Worm (Caenorhabditis elegans): ENCODE results near the gene gly-6.
A peak's percentile ranks its signal among the peaks of the same experiment; 100 is the strongest.

Gene gly-6

DNA sequence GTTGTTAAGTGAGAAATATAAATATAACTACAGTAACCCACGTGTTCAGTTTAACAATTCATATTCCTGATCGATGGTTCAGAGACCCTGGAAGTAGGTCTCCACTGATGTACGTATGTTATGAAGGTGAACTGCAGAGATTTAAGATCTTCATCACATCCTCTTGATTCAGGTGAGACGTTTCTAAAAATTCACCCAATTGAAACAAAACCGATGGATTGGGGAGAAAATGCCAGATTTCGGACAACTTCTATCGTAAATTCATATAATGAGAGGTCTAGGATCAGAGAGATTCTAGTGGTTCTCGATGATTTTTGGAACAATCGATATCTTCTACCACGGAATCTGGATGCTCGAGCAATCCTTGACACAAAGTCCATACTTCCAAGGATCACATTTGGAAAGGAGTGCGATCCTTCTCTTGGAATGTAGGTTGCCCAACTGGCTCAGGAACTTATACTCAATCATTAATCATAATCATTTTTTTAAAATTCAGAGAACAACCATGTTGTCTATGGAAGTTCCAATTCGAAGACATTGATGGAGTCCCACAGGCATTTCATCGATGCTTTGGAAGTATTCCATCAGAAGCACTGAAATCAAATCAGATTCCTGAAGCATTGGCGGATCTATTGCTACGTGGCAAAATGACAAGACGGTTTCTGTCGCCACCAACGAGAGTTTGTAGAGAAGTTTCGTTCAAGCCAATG lies 36.7 kb downstream of the gly-6 start, which contains the start of the genes nth-1 and R10E4.7:
TSS of gene nth-1 (minus strand) at position 101 of the 710 bp plus-strand sequence.
TSS of gene R10E4.7 (plus strand) at position 660 of the 710 bp plus-strand sequence.
- no peak for TF ChIP-seq mab-9 (GFP tag; IDR thresholded peaks at IDR 0.05)
- TF ChIP-seq C34B4.2 (tag; optimal IDR thresholded peaks at IDR 0.05), result no peak
- no peak for TF ChIP-seq fkh-10 (GFP tag; optimal IDR thresholded peaks at IDR 0.05)
- TF ChIP-seq unc-86 (tag; optimal IDR thresholded peaks at IDR 0.05), result no peak
- TF ChIP-seq ceh-8 (GFP tag; optimal IDR thresholded peaks at IDR 0.05), result no peak
- no peak for TF ChIP-seq irx-1 (tag; optimal IDR thresholded peaks at IDR 0.05)
- TF ChIP-seq unc-98 (GFP tag; IDR thresholded peaks at IDR 0.05), result no peak
- TF ChIP-seq ceh-82 (tag; optimal IDR thresholded peaks at IDR 0.05), result no peak
- no peak for TF ChIP-seq lin-14 (GFP tag; optimal IDR thresholded peaks at IDR 0.05)
- TF ChIP-seq hlh-4 (tag; optimal IDR thresholded peaks at IDR 0.05), result no peak
- no peak for TF ChIP-seq xbp-1 (tag; optimal IDR thresholded peaks at IDR 0.05)
- TF ChIP-seq mef-2 (tag; optimal IDR thresholded peaks at IDR 0.05), result no peak
- TF ChIP-seq skn-1 (tag; optimal IDR thresholded peaks at IDR 0.05), result no peak
- no peak for TF ChIP-seq dsc-1 (tag; optimal IDR thresholded peaks at IDR 0.05)
- no peak for TF ChIP-seq nhr-77 (tag; optimal IDR thresholded peaks at IDR 0.05)
- TF ChIP-seq lsy-2 (tag; optimal IDR thresholded peaks at IDR 0.05), result no peak
- no peak for TF ChIP-seq lin-15B (tag; optimal IDR thresholded peaks at IDR 0.05)
- TF ChIP-seq nhr-47 (tag; optimal IDR thresholded peaks at IDR 0.05), result no peak

DNA sequence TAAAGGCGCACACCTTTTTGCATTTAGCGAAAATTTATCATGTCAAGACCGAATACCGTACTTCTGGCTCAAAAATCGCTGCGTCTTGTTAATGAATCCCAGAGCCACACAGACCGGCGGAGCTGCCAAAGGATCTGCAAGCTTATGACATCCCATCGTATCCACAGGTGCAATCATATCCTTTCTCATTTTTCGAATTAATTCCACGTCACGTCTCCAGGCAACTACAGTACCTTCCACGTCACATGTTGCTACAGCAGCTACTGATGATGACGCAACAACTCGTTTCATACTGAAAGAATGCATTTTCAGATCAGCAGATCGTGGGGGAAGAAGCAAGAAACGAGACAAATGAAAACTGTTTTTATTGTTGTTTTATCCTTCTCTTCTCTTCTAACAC lies 37.9 kb downstream of the gly-6 start, which contains the start of gene R10E4.6:
TSS of gene R10E4.6 (plus strand) at position 301 of the 400 bp plus-strand sequence.
- TF ChIP-seq fkh-4 (tag; optimal IDR thresholded peaks at IDR 0.05; ENCODE audit: borderline replicate concordance) (no peak), irx-1 (tag; optimal IDR thresholded peaks at IDR 0.05) (no peak), jun-1 (tag; optimal IDR thresholded peaks at IDR 0.05) (no peak), snu-23 (GFP tag; optimal IDR thresholded peaks at IDR 0.05) (no peak), nhr-77 (tag; optimal IDR thresholded peaks at IDR 0.05) (no peak), pag-3 (tag; optimal IDR thresholded peaks at IDR 0.05; ENCODE audit: borderline replicate concordance, insufficient read depth) (no peak), ceh-88 (GFP tag; IDR thresholded peaks at IDR 0.05) (no peak), lin-14 (GFP tag; optimal IDR thresholded peaks at IDR 0.05) (no peak), egl-13 (tag; optimal IDR thresholded peaks at IDR 0.05) (no peak), ama-1 (optimal IDR thresholded peaks at IDR 0.05) (no peak), nhr-90 (tag; optimal IDR thresholded peaks at IDR 0.05; ENCODE audit: poor library complexity) (no peak), snpc-4 (tag; optimal IDR thresholded peaks at IDR 0.05) (no peak), efl-3 (GFP tag; optimal IDR thresholded peaks at IDR 0.05) (no peak), unc-62 (GFP tag; optimal IDR thresholded peaks at IDR 0.05) (no peak), swsn-7 (tag; optimal IDR thresholded peaks at IDR 0.05) (no peak), nhr-84 (tag; optimal IDR thresholded peaks at IDR 0.05) (no peak), elt-3 (tag; optimal IDR thresholded peaks at IDR 0.05) (no peak), ets-5 (GFP tag; IDR thresholded peaks at IDR 0.05) (no peak)

DNA sequence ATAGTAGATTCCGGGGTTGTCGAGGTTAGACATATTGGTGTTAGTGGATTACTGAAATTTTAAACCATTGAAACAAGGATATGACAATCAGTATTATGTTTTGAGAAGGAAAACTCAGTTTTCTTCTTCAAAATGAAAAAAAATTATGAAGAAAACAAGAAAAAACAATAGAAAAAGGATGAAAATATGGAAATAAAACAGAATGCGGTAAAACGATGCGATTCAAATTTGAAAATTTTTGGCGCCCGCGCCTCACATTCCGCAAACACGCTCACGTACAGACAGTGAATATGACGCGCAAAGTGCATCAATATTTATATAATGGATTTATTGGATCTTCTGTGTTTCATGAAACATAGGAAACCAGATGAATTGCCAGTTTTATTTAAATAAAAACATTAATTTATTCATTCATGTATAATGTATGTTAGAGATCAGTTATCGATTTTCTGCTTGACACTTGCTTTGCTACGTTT lies 39.8 kb downstream of the gly-6 start, which contains the start of gene mcm-5:
TSS of gene mcm-5 (minus strand) at position 51 of the 476 bp plus-strand sequence.
- peak; percentile 54 to 75 for TF ChIP-seq lsy-2 (tag; optimal IDR thresholded peaks at IDR 0.05)
- peak; percentile 86 for TF ChIP-seq F16B12.6 (tag; optimal IDR thresholded peaks at IDR 0.05)
- TF ChIP-seq swsn-7 (tag; optimal IDR thresholded peaks at IDR 0.05), result peak; percentile 34
- TF ChIP-seq snu-23 (GFP tag; optimal IDR thresholded peaks at IDR 0.05), result peak; percentile 65
- TF ChIP-seq ceh-90 (tag; optimal IDR thresholded peaks at IDR 0.05), result no peak
- peak; percentile 77 for TF ChIP-seq unc-130 (tag; optimal IDR thresholded peaks at IDR 0.05)
- TF ChIP-seq nhr-71 (tag; optimal IDR thresholded peaks at IDR 0.05), result peak; percentile 46
- no peak for TF ChIP-seq hlh-17 (GFP tag; optimal IDR thresholded peaks at IDR 0.05; ENCODE audit: borderline replicate concordance)
- no peak for TF ChIP-seq dsc-1 (tag; optimal IDR thresholded peaks at IDR 0.05)
- TF ChIP-seq fos-1 (tag; optimal IDR thresholded peaks at IDR 0.05), result no peak
- TF ChIP-seq nhr-11 (tag; optimal IDR thresholded peaks at IDR 0.05), result no peak
- peak; percentile 82 to 89 for TF ChIP-seq lin-35 (GFP tag; optimal IDR thresholded peaks at IDR 0.05)
- TF ChIP-seq lin-15B (tag; optimal IDR thresholded peaks at IDR 0.05), result peak; percentile 3
- peak; percentile 28 for TF ChIP-seq nhr-90 (tag; optimal IDR thresholded peaks at IDR 0.05; ENCODE audit: poor library complexity)
- TF ChIP-seq skn-1 (tag; optimal IDR thresholded peaks at IDR 0.05), result peak; percentile 49
- TF ChIP-seq unc-62 (GFP tag; optimal IDR thresholded peaks at IDR 0.05), result no peak
- TF ChIP-seq efl-1 (optimal IDR thresholded peaks at IDR 0.05), result peak; percentile 73 to 81
- TF ChIP-seq efl-1 (GFP tag; optimal IDR thresholded peaks at IDR 0.05 in 1 of 2), result peak; percentile 88 to 98
- peak; percentile 84 to 91 (median 86) for TF ChIP-seq dpl-1 (GFP tag; optimal IDR thresholded peaks at IDR 0.05)
- peak; percentile 42 for TF ChIP-seq xbp-1 (tag; optimal IDR thresholded peaks at IDR 0.05)
- peak in 1 of 3 experiments; percentile 9 for TF ChIP-seq ceh-82 (tag; optimal IDR thresholded peaks at IDR 0.05)
- TF ChIP-seq nhr-19 (GFP tag; conservative IDR thresholded peaks at IDR 0.05), result 0 out of 2 replicates have a peak, but pooled peaks have one; percentile 16
- TF ChIP-seq blmp-1 (tag; optimal IDR thresholded peaks at IDR 0.05), result peak; percentile 52
- TF ChIP-seq nhr-20 (tag; optimal IDR thresholded peaks at IDR 0.05), result peak; percentile 34
